Fruit fly (Drosophila melanogaster): ENCODE results near the gene Cpr72Ec.

Cpr72Ec gene

DNA sequence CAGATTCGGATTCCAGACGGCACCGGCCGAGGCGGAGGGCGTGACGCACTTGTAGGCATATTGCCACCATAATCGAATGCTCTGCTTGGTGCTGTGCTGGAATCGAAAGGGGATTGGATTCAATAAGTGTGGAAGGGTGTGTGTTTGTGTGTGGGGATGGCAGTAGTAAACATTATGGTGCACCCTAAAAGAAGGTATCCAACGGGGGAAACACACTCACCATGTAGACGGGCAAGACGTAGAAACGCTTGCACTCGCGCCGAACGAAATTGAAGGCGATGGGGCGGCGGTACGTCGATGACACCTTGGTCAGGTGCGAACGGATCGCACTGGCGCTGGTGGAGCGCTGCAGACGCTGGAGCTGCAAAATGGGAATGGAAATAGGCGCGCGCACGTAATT is 24.1 kb upstream of the Cpr72Ec start:
- TF ChIP-seq lz (GFP tag; optimal IDR thresholded peaks at IDR 0.05) (no peak), fd85E (GFP tag; optimal IDR thresholded peaks at IDR 0.05) (no peak), Smox (GFP tag; optimal IDR thresholded peaks at IDR 0.05) (no peak), CG1621 (tag; optimal IDR thresholded peaks at IDR 0.05) (no peak), fd59A (GFP tag; optimal IDR thresholded peaks at IDR 0.05) (no peak), Sox15 (GFP tag; optimal IDR thresholded peaks at IDR 0.05) (no peak), Hr4 (GFP tag; optimal IDR thresholded peaks at IDR 0.05) (no peak), CG6854 (GFP tag; optimal IDR thresholded peaks at IDR 0.05) (no peak), dsx (GFP tag; optimal IDR thresholded peaks at IDR 0.05; ENCODE audit: poor library complexity, severe bottlenecking) (no peak), CG32006 (GFP tag; optimal IDR thresholded peaks at IDR 0.05) (no peak), eg (GFP tag; IDR thresholded peaks at IDR 0.05) (no peak), CG3919 (GFP tag; optimal IDR thresholded peaks at IDR 0.05) (no peak), Gug (GFP tag; IDR thresholded peaks at IDR 0.05) (no peak), CG16779 (tag; optimal IDR thresholded peaks at IDR 0.05) (no peak), CG10669 (GFP tag; optimal IDR thresholded peaks at IDR 0.05) (no peak)

DNA sequence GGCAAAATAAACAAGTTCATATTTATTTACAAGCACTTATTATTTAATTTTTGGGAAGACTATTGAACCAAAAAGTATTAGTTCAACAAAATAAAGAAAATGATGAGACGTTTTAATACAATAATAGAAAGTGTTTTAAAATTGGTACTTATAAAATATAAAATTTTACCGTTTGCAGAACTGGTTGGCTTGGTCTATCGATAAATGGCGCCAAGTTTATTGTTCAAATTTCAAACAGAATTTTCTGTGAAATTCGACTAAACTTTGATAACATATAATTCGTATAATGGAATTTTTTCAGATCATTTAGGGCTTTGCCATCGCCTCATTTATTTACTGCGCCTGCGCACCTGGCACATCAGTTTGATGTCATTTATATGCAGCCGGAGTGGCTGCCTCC is 23.7 kb upstream of the Cpr72Ec start:
- TF ChIP-seq esn (GFP tag; optimal IDR thresholded peaks at IDR 0.05) (no peak), CG32006 (GFP tag; optimal IDR thresholded peaks at IDR 0.05) (no peak), Gug (GFP tag; IDR thresholded peaks at IDR 0.05) (no peak), ss (GFP tag; optimal IDR thresholded peaks at IDR 0.05) (no peak), Eip78C (GFP tag) (peak; percentile 37), svp (GFP tag) (peak; percentile 33), OdsH (GFP tag; optimal IDR thresholded peaks at IDR 0.05) (no peak), spab (GFP tag; optimal IDR thresholded peaks at IDR 0.05) (no peak)

- TF ChIP-seq fkh (GFP tag; optimal IDR thresholded peaks at IDR 0.05) = no peak
- peak; percentile 29 for TF ChIP-seq Ets96B (tag; optimal IDR thresholded peaks at IDR 0.05)
- TF ChIP-seq CG7368 (GFP tag; optimal IDR thresholded peaks at IDR 0.05) = no peak
- no peak for TF ChIP-seq Hr38 (GFP tag; optimal IDR thresholded peaks at IDR 0.05)
- peak; percentile 42 for TF ChIP-seq Hr39 (GFP tag; optimal IDR thresholded peaks at IDR 0.05)
- no peak for TF ChIP-seq CG6854 (GFP tag; optimal IDR thresholded peaks at IDR 0.05)
- no peak for TF ChIP-seq topi (GFP tag; optimal IDR thresholded peaks at IDR 0.05)
- peak; percentile 37 for TF ChIP-seq Hr4 (GFP tag; optimal IDR thresholded peaks at IDR 0.05)
- peak; percentile 31; the same call in 1 of the 2 replicates for TF ChIP-seq CG11294 (GFP tag; IDR thresholded peaks at IDR 0.05)
- peak; percentile 54 for TF ChIP-seq Sox15 (GFP tag; optimal IDR thresholded peaks at IDR 0.05)
- peak; percentile 67 for TF ChIP-seq CG31627 (GFP tag; optimal IDR thresholded peaks at IDR 0.05)
- TF ChIP-seq OdsH (GFP tag; optimal IDR thresholded peaks at IDR 0.05) = peak; percentile 58
- TF ChIP-seq CG3032 (tag; optimal IDR thresholded peaks at IDR 0.05) = peak; percentile 57
- no peak for TF ChIP-seq net (GFP tag; optimal IDR thresholded peaks at IDR 0.05)
- TF ChIP-seq Sox102F (GFP tag; optimal IDR thresholded peaks at IDR 0.05) = no peak
- TF ChIP-seq CG1621 (tag; optimal IDR thresholded peaks at IDR 0.05) = no peak
- peak; percentile 46 for TF ChIP-seq esn (GFP tag; optimal IDR thresholded peaks at IDR 0.05)
- no peak for TF ChIP-seq CG9139 (GFP tag; optimal IDR thresholded peaks at IDR 0.05)
- TF ChIP-seq eg (GFP tag; IDR thresholded peaks at IDR 0.05) = peak; percentile 59; the same call in 1 of the 3 replicates
- TF ChIP-seq spab (GFP tag; optimal IDR thresholded peaks at IDR 0.05) = no peak
- no peak for TF ChIP-seq svp (GFP tag)
- TF ChIP-seq Blimp-1 (GFP tag; optimal IDR thresholded peaks at IDR 0.05) = no peak
- no peak for TF ChIP-seq vri (GFP tag; optimal IDR thresholded peaks at IDR 0.05)
- peak; percentile 52 for TF ChIP-seq CG10631 (GFP tag; optimal IDR thresholded peaks at IDR 0.05)
- TF ChIP-seq CG32006 (GFP tag; optimal IDR thresholded peaks at IDR 0.05) = peak; percentile 42
- TF ChIP-seq Lpt (GFP tag; optimal IDR thresholded peaks at IDR 0.05) = no peak
- no peak; the same call in 1 of the 2 replicates for TF ChIP-seq Gug (GFP tag; IDR thresholded peaks at IDR 0.05)
- no peak for TF ChIP-seq fd85E (GFP tag; optimal IDR thresholded peaks at IDR 0.05)
- TF ChIP-seq salr (GFP tag; optimal IDR thresholded peaks at IDR 0.05) = peak in 1 of 2 experiments; percentile 40
- no peak for TF ChIP-seq fd59A (GFP tag; optimal IDR thresholded peaks at IDR 0.05)
- TF ChIP-seq ss (GFP tag; optimal IDR thresholded peaks at IDR 0.05) = no peak
- TF ChIP-seq CG6808 (GFP tag; optimal IDR thresholded peaks at IDR 0.05) = no peak
- 0 out of 3 replicates have a peak, but pooled peaks have one; percentile 40 for TF ChIP-seq CG6163 (GFP tag; IDR thresholded peaks at IDR 0.05)
- peak; percentile 61 for TF ChIP-seq cyc (GFP tag; optimal IDR thresholded peaks at IDR 0.05)
- no peak for TF ChIP-seq dac (GFP tag; optimal IDR thresholded peaks at IDR 0.05)
- TF ChIP-seq CG16779 (tag; optimal IDR thresholded peaks at IDR 0.05) = no peak
- no peak for TF ChIP-seq CG6276 (GFP tag; optimal IDR thresholded peaks at IDR 0.05)
- peak; percentile 12 for TF ChIP-seq CG6792 (GFP tag; optimal IDR thresholded peaks at IDR 0.05)
These were observed 18.9 kb upstream of the Cpr72Ec start, which contains the start of the genes Agpat3 and RAF2 for dm6 chr3L:16385880-16386584. Gene Agpat3, minus strand, starts transcription at chr3L:16385957. Gene RAF2, plus strand, starts transcription at chr3L:16386327.
